Worm (Caenorhabditis elegans) whole organism, mixed stage, embryonic: ENCODE data around the gene egl-6.

Source experiments
- M03D4.4 ChIP-seq: sonication (generic microtip); optimal IDR thresholded peaks from 2 replicates; lab custom pipeline; 2017; ENCODE audit warnings: mild to moderate bottlenecking, missing genetic modification characterization, missing compliant biosample characterization
- blmp-1 ChIP-seq: fragments of 150-350 bp; optimal IDR thresholded peaks from 2 replicates; lab custom pipeline; 2014; ENCODE audit warnings: missing biosample characterization, missing genetic modification characterization
- ceh-39 ChIP-seq: fragments of 150-350 bp; optimal IDR thresholded peaks from 2 replicates; lab custom pipeline; 2014; ENCODE audit warnings: missing biosample characterization, missing genetic modification characterization
- ceh-43 ChIP-seq: fragments of 200-800 bp; sonication (Bioruptor generic); optimal IDR thresholded peaks from 2 replicates; lab custom pipeline; 2018; ENCODE audit warnings: mild to moderate bottlenecking, missing genetic modification characterization, moderate library complexity, missing compliant biosample characterization
- ceh-83 ChIP-seq: fragments of 200-800 bp; sonication (Bioruptor generic); optimal IDR thresholded peaks from 2 replicates; lab custom pipeline; 2018; ENCODE audit warnings: mild to moderate bottlenecking, missing genetic modification characterization, missing compliant biosample characterization
- ces-1 ChIP-seq: fragments of 150-350 bp; optimal IDR thresholded peaks from 2 replicates; lab custom pipeline; 2014; ENCODE audit warnings: missing biosample characterization, missing genetic modification reagents, missing genetic modification characterization
- cnd-1 ChIP-seq: fragments of 200-800 bp; sonication (Bioruptor generic); optimal IDR thresholded peaks from 2 replicates; lab custom pipeline; 2018; ENCODE audit warnings: mild to moderate bottlenecking, missing genetic modification characterization, missing compliant biosample characterization
- drap-1 ChIP-seq: fragments of 200-800 bp; sonication (Bioruptor generic); optimal IDR thresholded peaks from 3 replicates; lab custom pipeline; 2018; ENCODE audit warnings: mild to moderate bottlenecking, missing genetic modification characterization, missing compliant biosample characterization
- elt-1 ChIP-seq: sonication (generic microtip); optimal IDR thresholded peaks from 2 replicates; lab custom pipeline; 2017; ENCODE audit warnings: missing genetic modification characterization, mild to moderate bottlenecking, missing compliant biosample characterization, antibody characterized with exemption, moderate library complexity, borderline replicate concordance; ENCODE audit not compliant: insufficient read depth
- elt-3 ChIP-seq: fragments of 150-350 bp; optimal IDR thresholded peaks from 2 replicates; lab custom pipeline; 2014; ENCODE audit warnings: missing biosample characterization, missing genetic modification characterization
- flh-1 ChIP-seq: fragments of 200-800 bp; sonication (Bioruptor generic); optimal IDR thresholded peaks from 2 replicates; lab custom pipeline; 2018; ENCODE audit warnings: mild to moderate bottlenecking, missing genetic modification characterization, moderate library complexity, missing compliant biosample characterization
- ham-2 ChIP-seq: fragments of 200-800 bp; sonication (Bioruptor generic); optimal IDR thresholded peaks from 2 replicates; lab custom pipeline; 2018; ENCODE audit warnings: mild to moderate bottlenecking, missing genetic modification characterization, missing compliant biosample characterization
- hlh-1 ChIP-seq: fragments of 150-350 bp; optimal IDR thresholded peaks from 2 replicates; lab custom pipeline; 2014; ENCODE audit warnings: missing biosample characterization, missing genetic modification reagents, missing genetic modification characterization
- lin-13 ChIP-seq: fragments of 150-350 bp; optimal IDR thresholded peaks from 2 replicates; lab custom pipeline; 2014; ENCODE audit warnings: missing biosample characterization, missing genetic modification characterization
- lin-32 ChIP-seq: fragments of 200-800 bp; sonication (Bioruptor generic); optimal IDR thresholded peaks from 2 replicates; lab custom pipeline; 2018; ENCODE audit warnings: mild to moderate bottlenecking, missing genetic modification characterization, missing compliant biosample characterization
- lsy-2 ChIP-seq: fragments of 150-350 bp; optimal IDR thresholded peaks from 2 replicates; lab custom pipeline; 2014; ENCODE audit warnings: missing biosample characterization, missing genetic modification characterization
- mab-5 ChIP-seq: fragments of 150-350 bp; optimal IDR thresholded peaks from 2 replicates; lab custom pipeline; 2014; ENCODE audit warnings: missing biosample characterization, missing genetic modification characterization
- mep-1 ChIP-seq: fragments of 150-350 bp; optimal IDR thresholded peaks from 2 replicates; lab custom pipeline; 2017; ENCODE audit warnings: missing biosample characterization, missing genetic modification reagents, missing genetic modification characterization, inconsistent platforms
- nhr-12 ChIP-seq: fragments of 150-350 bp; optimal IDR thresholded peaks from 2 replicates; lab custom pipeline; 2014; ENCODE audit warnings: missing biosample characterization, missing genetic modification characterization
- nhr-2 ChIP-seq: fragments of 150-350 bp; optimal IDR thresholded peaks from 2 replicates; lab custom pipeline; 2014; ENCODE audit warnings: missing biosample characterization, missing genetic modification characterization
- nhr-237 ChIP-seq: fragments of 150-350 bp; optimal IDR thresholded peaks from 2 replicates; lab custom pipeline; 2014; ENCODE audit warnings: missing biosample characterization, missing genetic modification characterization
- nhr-28 ChIP-seq: fragments of 150-350 bp; optimal IDR thresholded peaks from 2 replicates; lab custom pipeline; 2014; ENCODE audit warnings: missing biosample characterization, missing genetic modification characterization
- nhr-76 ChIP-seq: sonication (generic microtip); optimal IDR thresholded peaks from 2 replicates; lab custom pipeline; 2017; ENCODE audit warnings: missing biosample characterization, missing genetic modification characterization
- pha-4 ChIP-seq: fragments of 150-350 bp; optimal IDR thresholded peaks from 2 replicates; lab custom pipeline; 2018; ENCODE audit warnings: missing biosample characterization, missing genetic modification reagents, missing genetic modification characterization
- sem-2 ChIP-seq: fragments of 200-800 bp; sonication (Bioruptor generic); optimal IDR thresholded peaks from 2 replicates; lab custom pipeline; 2018; ENCODE audit warnings: mild to moderate bottlenecking, missing genetic modification characterization, missing compliant biosample characterization
- snpc-4 ChIP-seq: fragments of 150-350 bp; optimal IDR thresholded peaks from 2 replicates; lab custom pipeline; 2014; ENCODE audit warnings: missing biosample characterization, missing genetic modification characterization
- sptf-1 ChIP-seq: sonication (generic microtip); optimal IDR thresholded peaks from 2 replicates; lab custom pipeline; 2017; ENCODE audit warnings: mild to moderate bottlenecking, missing genetic modification characterization, moderate library complexity, missing compliant biosample characterization
- unc-120 ChIP-seq: sonication (generic microtip); optimal IDR thresholded peaks from 2 replicates; lab custom pipeline; 2017; ENCODE audit warnings: missing genetic modification characterization, missing compliant biosample characterization; ENCODE audit not compliant: poor library complexity, severe bottlenecking
- unc-62 ChIP-seq: fragments of 150-350 bp; optimal IDR thresholded peaks from 2 replicates; lab custom pipeline; 2014; ENCODE audit warnings: missing biosample characterization, missing genetic modification reagents, missing genetic modification characterization
- zip-8 ChIP-seq: fragments of 150-350 bp; optimal IDR thresholded peaks from 2 replicates; lab custom pipeline; 2014; ENCODE audit warnings: missing biosample characterization, missing genetic modification characterization
- ztf-11 ChIP-seq: fragments of 150-350 bp; optimal IDR thresholded peaks from 2 replicates; lab custom pipeline; 2014; ENCODE audit warnings: missing biosample characterization, missing genetic modification characterization

egl-6 gene

ce11 chrX:5930822-5931221, at the start of gene egl-6:
TSS of gene egl-6 (plus strand) at chrX:5931122.
- no peak for TF ChIP-seq sem-2 (GFP tag; lab: Kevin White, UChicago)
- TF ChIP-seq sptf-1 (tag; lab: Kevin White, UChicago), result no peak
- TF ChIP-seq, all 35 proteins: peak for 0

- no peak for TF ChIP-seq nhr-12 (tag; lab: Kevin White, UChicago)
- TF ChIP-seq lin-13 (tag; lab: Kevin White, UChicago), result no peak
These were observed 45.4 kb upstream of the egl-6 start, which contains the start of gene flp-7 for ce11 chrX:5885565-5885964. TSS of gene flp-7 (plus strand) at chrX:5885865.

- TF ChIP-seq ham-2, result no peak
- TF ChIP-seq lin-32 (GFP tag; lab: Kevin White, UChicago), result no peak
- TF ChIP-seq mab-5 (tag; lab: Kevin White, UChicago), result no peak
- TF ChIP-seq unc-62 (GFP tag; lab: Kevin White, UChicago), result no peak
- TF ChIP-seq unc-120 (tag; lab: Kevin White, UChicago), result no peak
- TF ChIP-seq blmp-1 (tag; lab: Kevin White, UChicago), result no peak
- no peak for TF ChIP-seq nhr-237 (tag; lab: Kevin White, UChicago)
- no peak for TF ChIP-seq zip-8 (tag; lab: Kevin White, UChicago)
- no peak for TF ChIP-seq ceh-83 (GFP tag; lab: Kevin White, UChicago)
- TF ChIP-seq nhr-12 (tag; lab: Kevin White, UChicago), result no peak
- TF ChIP-seq ceh-43, result no peak
- TF ChIP-seq, all 35 proteins: peak for 0
These were observed 40.8 kb upstream of the egl-6 start, which contains the start of gene F49E10.2 for ce11 chrX:5890080-5890479. TSS of gene F49E10.2 (plus strand) at chrX:5890380.

ce11 chrX:5896001-5896400, 34.9 kb upstream of the egl-6 start:
- TF ChIP-seq elt-3, result no peak
- peak; percentile 69 for TF ChIP-seq ces-1
- TF ChIP-seq sem-2 (GFP tag; lab: Kevin White, UChicago), result no peak
- TF ChIP-seq M03D4.4 (tag; lab: Kevin White, UChicago), result no peak
- TF ChIP-seq nhr-12 (tag; lab: Kevin White, UChicago), result no peak
- no peak for TF ChIP-seq nhr-28 (tag; lab: Kevin White, UChicago)
- no peak for TF ChIP-seq ztf-11 (tag; lab: Kevin White, UChicago)
- TF ChIP-seq snpc-4 (tag; lab: Kevin White, UChicago), result no peak
- peak; percentile 9 for TF ChIP-seq mep-1 (tag; lab: Kevin White, UChicago)
- no peak for TF ChIP-seq lin-32 (GFP tag; lab: Kevin White, UChicago)

ce11 chrX:5897038-5897437, 33.9 kb upstream of the egl-6 start, which contains the start of gene tbc-16:
TSS of gene tbc-16 (plus strand) at chrX:5897338.
- TF ChIP-seq lin-13 (tag; lab: Kevin White, UChicago), result no peak
- no peak for TF ChIP-seq snpc-4 (tag; lab: Kevin White, UChicago)
- TF ChIP-seq ham-2, result no peak
- TF ChIP-seq nhr-2 (tag; lab: Kevin White, UChicago), result no peak
- TF ChIP-seq, all 35 proteins: peak for 0

- TF ChIP-seq hlh-1 (tag; lab: Kevin White, UChicago) (no peak), snpc-4 (tag; lab: Kevin White, UChicago) (no peak), nhr-12 (tag; lab: Kevin White, UChicago) (no peak), flh-1 (GFP tag; lab: Kevin White, UChicago) (no peak), nhr-237 (tag; lab: Kevin White, UChicago) (no peak), drap-1 (GFP tag; lab: Kevin White, UChicago) (no peak), lin-32 (GFP tag; lab: Kevin White, UChicago) (no peak), sem-2 (GFP tag; lab: Kevin White, UChicago) (no peak), ces-1 (no peak), ceh-39 (tag; lab: Kevin White, UChicago) (no peak), nhr-76 (tag; lab: Kevin White, UChicago) (no peak), ceh-43 (no peak), sptf-1 (tag; lab: Kevin White, UChicago) (no peak), elt-1 (tag; lab: Kevin White, UChicago) (no peak), lsy-2 (tag; lab: Kevin White, UChicago) (no peak), cnd-1 (no peak), pha-4 (no peak)
These were observed 29.4 kb upstream of the egl-6 start for ce11 chrX:5901499-5901898.
